Fruit fly (Drosophila melanogaster): ENCODE data around the gene CG14262.

Gene CG14262

dm6 chr3R:27245401-27245757 lies 19.9 kb downstream of the CG14262 start (continued):
- TF ChIP-seq crp (GFP tag; optimal IDR thresholded peaks at IDR 0.05) (no peak), disco-r (GFP tag; optimal IDR thresholded peaks at IDR 0.05) (no peak), pros (GFP tag; optimal IDR thresholded peaks at IDR 0.05) (peak; percentile 13), Bteb2 (GFP tag; optimal IDR thresholded peaks at IDR 0.05) (no peak), exex (tag; optimal IDR thresholded peaks at IDR 0.05) (no peak), CG2199 (GFP tag; IDR thresholded peaks at IDR 0.05) (no peak), CG17186 (GFP tag; optimal IDR thresholded peaks at IDR 0.05) (peak; percentile 8), odd (GFP tag; optimal IDR thresholded peaks at IDR 0.05) (no peak), CG9817 (tag; optimal IDR thresholded peaks at IDR 0.05) (no peak), rib (GFP tag; IDR thresholded peaks at IDR 0.05) (0 out of 2 replicates have a peak, but pooled peaks have one; percentile 13), BtbVII (GFP tag; optimal IDR thresholded peaks at IDR 0.05) (no peak), CTCF (GFP tag; optimal IDR thresholded peaks at IDR 0.05) (no peak), klu (GFP tag; IDR thresholded peaks at IDR 0.05) (no peak), Elba2 (GFP tag; optimal IDR thresholded peaks at IDR 0.05) (peak; percentile 39), CG34422 (GFP tag; IDR thresholded peaks at IDR 0.05) (peak; percentile 56; the same call in 2 of the 3 replicates), CG8359 (GFP tag; optimal IDR thresholded peaks at IDR 0.05; ENCODE audit: borderline replicate concordance) (no peak), Xbp1 (GFP tag; optimal IDR thresholded peaks at IDR 0.05) (no peak), br (optimal IDR thresholded peaks at IDR 0.05) (no peak), CrebB (tag; optimal IDR thresholded peaks at IDR 0.05) (peak; percentile 17), CG10979 (tag; optimal IDR thresholded peaks at IDR 0.05) (no peak), Meics (GFP tag; optimal IDR thresholded peaks at IDR 0.05) (no peak), slou (GFP tag; optimal IDR thresholded peaks at IDR 0.05) (no peak), abd-A (tag; optimal IDR thresholded peaks at IDR 0.05) (peak; percentile 26), oc (tag; optimal IDR thresholded peaks at IDR 0.05) (no peak), dm (GFP tag; optimal IDR thresholded peaks at IDR 0.05) (no peak), CG13624 (GFP tag; optimal IDR thresholded peaks at IDR 0.05) (no peak), CkIIα-i1 (GFP tag; IDR thresholded peaks at IDR 0.05) (no peak), Hr51 (GFP tag; optimal IDR thresholded peaks at IDR 0.05) (no peak), CG10959 (GFP tag; IDR thresholded peaks at IDR 0.05) (no peak), CG10267 (tag; optimal IDR thresholded peaks at IDR 0.05) (no peak), grau (tag; optimal IDR thresholded peaks at IDR 0.05) (peak; percentile 10), CG15601 (tag; optimal IDR thresholded peaks at IDR 0.05) (no peak), cg (GFP tag; optimal IDR thresholded peaks at IDR 0.05) (peak; percentile 70), ssp (GFP tag; IDR thresholded peaks at IDR 0.05) (no peak), Nf-YC (tag; optimal IDR thresholded peaks at IDR 0.05) (peak; percentile 50), CG10543 (GFP tag; optimal IDR thresholded peaks at IDR 0.05) (peak; percentile 33), pzg (GFP tag; optimal IDR thresholded peaks at IDR 0.05) (peak; percentile 10), chinmo (GFP tag; IDR thresholded peaks at IDR 0.05; ENCODE audit: partially characterized antibody) (peak; percentile 89; the same call in 3 of the 4 replicates), fru (optimal IDR thresholded peaks at IDR 0.05) (no peak), nmo (GFP tag; optimal IDR thresholded peaks at IDR 0.05) (peak; percentile 10), CG4360 (GFP tag; IDR thresholded peaks at IDR 0.05) (peak; percentile 92), Sry-δ (GFP tag; optimal IDR thresholded peaks at IDR 0.05) (peak; percentile 16), z (GFP tag; IDR thresholded peaks at IDR 0.05) (no peak), tgo (GFP tag; IDR thresholded peaks at IDR 0.05) (0 out of 3 replicates have a peak, but pooled peaks have one; percentile 19), CG9215 (GFP tag; IDR thresholded peaks at IDR 0.05) (peak; percentile 26; the same call in 1 of the 2 replicates), BEAF-32 (GFP tag; optimal IDR thresholded peaks at IDR 0.05) (peak; percentile 15), shn (GFP tag; optimal IDR thresholded peaks at IDR 0.05) (peak; percentile 49), crol (GFP tag; IDR thresholded peaks at IDR 0.05) (peak; percentile 73), sc (optimal IDR thresholded peaks at IDR 0.05) (no peak), sc (GFP tag; optimal IDR thresholded peaks at IDR 0.05) (no peak), corto (GFP tag; optimal IDR thresholded peaks at IDR 0.05) (no peak), E2f1 (GFP tag; IDR thresholded peaks at IDR 0.05) (no peak), CG12155 (GFP tag; optimal IDR thresholded peaks at IDR 0.05) (no peak)
